Worm (Caenorhabditis elegans): ENCODE measurements around the gene B0001.3.
"Not testable (repeated sequence)": the region's sequence is repeated elsewhere in the genome, so short reads cannot be mapped to it uniquely, and the experiment has no call there.

The B0001.3 gene

DNA sequence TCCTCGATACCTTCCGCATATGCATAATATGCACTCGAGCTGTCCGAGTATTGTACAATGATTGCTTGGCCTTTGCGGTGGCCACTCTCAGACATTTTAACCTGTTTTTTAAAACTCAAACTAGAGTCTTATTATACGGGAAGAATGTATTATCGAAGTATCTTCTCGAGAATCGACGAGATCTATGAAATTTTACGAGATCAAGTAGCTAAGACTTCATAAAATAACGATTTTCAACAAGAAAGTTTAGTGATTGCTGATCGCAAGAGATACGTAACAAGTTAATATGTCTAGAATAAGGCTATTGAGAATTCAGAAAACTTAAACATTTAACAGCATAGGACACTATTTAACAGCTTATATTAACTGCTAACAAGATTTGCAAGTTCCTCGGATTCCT is 2.3 kb downstream of the B0001.3 start, which contains the start of gene B0001.5:
Gene B0001.5 (minus strand): TSS at position 101 of the 400 bp plus-strand sequence.
- TF ChIP-seq aly-1 (tag; optimal IDR thresholded peaks at IDR 0.05) (no peak), scrt-1 (GFP tag; IDR thresholded peaks at IDR 0.05) (no peak), pes-1 (GFP tag; IDR thresholded peaks at IDR 0.05) (no peak), sea-1 (GFP tag; conservative IDR thresholded peaks at IDR 0.05) (no peak), hmbx-1 (tag; optimal IDR thresholded peaks at IDR 0.05) (no peak), tra-4 (tag; optimal IDR thresholded peaks at IDR 0.05) (no peak), F13C5.2 (tag; optimal IDR thresholded peaks at IDR 0.05) (no peak), hmg-4 (GFP tag; optimal IDR thresholded peaks at IDR 0.05) (no peak), tbx-11 (GFP tag; IDR thresholded peaks at IDR 0.05) (no peak), hnd-1 (tag; optimal IDR thresholded peaks at IDR 0.05) (no peak), tbx-37 (GFP tag; conservative IDR thresholded peaks at IDR 0.05) (no peak), ama-1 (optimal IDR thresholded peaks at IDR 0.05) (no peak)

DNA sequence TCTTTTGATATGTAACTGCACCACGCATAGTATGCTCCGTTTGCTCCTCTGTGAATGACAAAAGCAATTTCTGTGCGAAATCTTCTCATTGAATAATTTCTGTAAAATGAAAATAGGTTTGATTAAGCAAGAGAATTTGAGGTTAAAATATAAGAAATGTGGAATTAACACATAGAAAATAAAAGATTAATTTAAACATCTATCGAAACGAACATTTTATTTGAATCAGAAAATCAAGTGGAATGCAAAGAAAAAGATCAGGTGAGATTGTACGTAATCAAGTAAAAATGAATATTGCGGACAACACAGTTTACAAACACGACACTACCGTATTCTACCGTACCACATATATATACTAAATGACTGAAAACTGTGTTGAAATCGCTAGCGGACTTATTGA is 4.6 kb downstream of the B0001.3 start, which contains the start of gene B0001.8:
Gene B0001.8 (minus strand): TSS at position 101 of the 400 bp plus-strand sequence.
- TF ChIP-seq hnd-1 (tag; optimal IDR thresholded peaks at IDR 0.05) = no peak
- TF ChIP-seq ets-7 (tag; optimal IDR thresholded peaks at IDR 0.05) = no peak
- TF ChIP-seq aly-1 (tag; optimal IDR thresholded peaks at IDR 0.05) = no peak
- TF ChIP-seq scrt-1 (GFP tag; IDR thresholded peaks at IDR 0.05) = no peak
- no peak for TF ChIP-seq hmg-4 (GFP tag; optimal IDR thresholded peaks at IDR 0.05)
- no peak for TF ChIP-seq tra-4 (tag; optimal IDR thresholded peaks at IDR 0.05)
- TF ChIP-seq tbx-37 (GFP tag; conservative IDR thresholded peaks at IDR 0.05) = no peak
- no peak for TF ChIP-seq pes-1 (GFP tag; IDR thresholded peaks at IDR 0.05)
- TF ChIP-seq tbx-11 (GFP tag; IDR thresholded peaks at IDR 0.05) = no peak

- not testable (repeated sequence) for TF ChIP-seq sea-1 (GFP tag; conservative IDR thresholded peaks at IDR 0.05); pes-1 (GFP tag; IDR thresholded peaks at IDR 0.05); F13C5.2 (tag; optimal IDR thresholded peaks at IDR 0.05)
These were observed 7.4 kb downstream of the B0001.3 start, which contains the start of gene B0001.4 for ce11 chrIV:12138093-12138492. Gene B0001.4, minus strand, starts transcription at chrIV:12138193.

- TF ChIP-seq tbx-11 (GFP tag; IDR thresholded peaks at IDR 0.05) = no peak
- TF ChIP-seq sea-1 (GFP tag; conservative IDR thresholded peaks at IDR 0.05) = no peak
- no peak for TF ChIP-seq tra-4 (tag; optimal IDR thresholded peaks at IDR 0.05)
- TF ChIP-seq F13C5.2 (tag; optimal IDR thresholded peaks at IDR 0.05) = no peak
These were observed 10.5 kb downstream of the B0001.3 start for ce11 chrIV:12134991-12135390.

DNA sequence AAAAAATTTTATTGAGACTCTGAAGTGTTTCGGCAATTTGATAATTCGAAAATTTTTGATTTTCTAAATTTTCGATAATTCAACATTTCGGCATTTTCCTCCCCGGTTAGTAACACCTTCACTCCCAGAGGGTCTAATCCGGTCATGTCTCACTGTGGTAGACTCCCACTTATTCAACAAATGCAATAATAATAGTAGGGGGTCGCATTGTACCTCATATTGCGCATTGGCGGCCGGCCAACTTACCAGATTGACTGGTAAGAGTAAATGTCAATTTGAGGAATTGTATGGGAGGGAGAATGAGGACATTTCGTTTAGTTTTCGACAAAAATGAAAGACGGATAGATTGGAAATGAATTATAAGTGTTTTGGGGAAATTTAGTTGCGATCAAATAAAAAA is 11.8 kb downstream of the B0001.3 start:
- no peak for TF ChIP-seq scrt-1 (GFP tag; IDR thresholded peaks at IDR 0.05)
- TF ChIP-seq hnd-1 (tag; optimal IDR thresholded peaks at IDR 0.05) = no peak
- no peak for TF ChIP-seq B0310.2 (tag; optimal IDR thresholded peaks at IDR 0.05)
- no peak for TF ChIP-seq hmg-4 (GFP tag; optimal IDR thresholded peaks at IDR 0.05)
- no peak for TF ChIP-seq aly-1 (tag; optimal IDR thresholded peaks at IDR 0.05)
- no peak for TF ChIP-seq pes-1 (GFP tag; IDR thresholded peaks at IDR 0.05)

- TF ChIP-seq tra-4 (tag; optimal IDR thresholded peaks at IDR 0.05) (no peak), F13C5.2 (tag; optimal IDR thresholded peaks at IDR 0.05) (no peak), B0310.2 (tag; optimal IDR thresholded peaks at IDR 0.05) (no peak), flt-1 (GFP tag; IDR thresholded peaks at IDR 0.05) (no peak), ama-1 (optimal IDR thresholded peaks at IDR 0.05) (no peak), hmg-4 (GFP tag; optimal IDR thresholded peaks at IDR 0.05) (no peak), tbx-37 (GFP tag; conservative IDR thresholded peaks at IDR 0.05) (no peak), hnd-1 (tag; optimal IDR thresholded peaks at IDR 0.05) (no peak), aly-1 (tag; optimal IDR thresholded peaks at IDR 0.05) (no peak), ceh-13 (GFP tag; optimal IDR thresholded peaks at IDR 0.05) (no peak), pes-1 (GFP tag; IDR thresholded peaks at IDR 0.05) (no peak), sea-1 (GFP tag; conservative IDR thresholded peaks at IDR 0.05) (no peak), ceh-36 (tag; optimal IDR thresholded peaks at IDR 0.05) (no peak), scrt-1 (GFP tag; IDR thresholded peaks at IDR 0.05) (no peak)
These were observed 14.0 kb downstream of the B0001.3 start for ce11 chrIV:12131308-12132072.

- TF ChIP-seq hmbx-1 (tag; optimal IDR thresholded peaks at IDR 0.05) (no peak), pes-1 (GFP tag; IDR thresholded peaks at IDR 0.05) (no peak), aly-1 (tag; optimal IDR thresholded peaks at IDR 0.05) (no peak), hmg-4 (GFP tag; optimal IDR thresholded peaks at IDR 0.05) (no peak), ceh-36 (tag; optimal IDR thresholded peaks at IDR 0.05) (no peak), tra-4 (tag; optimal IDR thresholded peaks at IDR 0.05) (no peak), sea-1 (GFP tag; conservative IDR thresholded peaks at IDR 0.05) (no peak), hnd-1 (tag; optimal IDR thresholded peaks at IDR 0.05) (no peak), tbx-11 (GFP tag; IDR thresholded peaks at IDR 0.05) (no peak), flt-1 (GFP tag; IDR thresholded peaks at IDR 0.05) (no peak), tbx-37 (GFP tag; conservative IDR thresholded peaks at IDR 0.05) (no peak)
These were observed 16.3 kb downstream of the B0001.3 start, which contains the start of gene lin-24 for ce11 chrIV:12129204-12129603. Gene lin-24, plus strand, starts transcription at chrIV:12129504.

DNA sequence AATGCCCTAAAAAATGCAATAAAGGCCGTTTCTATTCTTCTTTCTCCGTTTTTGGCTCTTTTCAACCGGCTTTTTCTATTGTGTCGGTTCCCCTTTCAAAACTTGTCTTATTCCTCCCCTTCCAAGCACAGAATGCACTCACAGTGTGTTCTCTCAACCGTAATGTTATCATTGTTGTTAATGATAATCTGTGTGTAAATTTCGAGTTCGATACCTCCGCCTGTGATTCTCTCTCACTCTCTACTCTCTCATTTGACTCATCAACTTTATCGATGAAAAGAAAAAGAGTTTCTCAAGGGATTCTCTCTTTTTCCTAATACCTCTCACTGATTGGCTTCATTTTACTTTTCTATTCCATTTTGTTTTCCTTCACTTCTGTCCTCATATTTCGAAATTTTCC is 16.8 kb downstream of the B0001.3 start:
- TF ChIP-seq ceh-36 (tag; optimal IDR thresholded peaks at IDR 0.05) (no peak), scrt-1 (GFP tag; IDR thresholded peaks at IDR 0.05) (no peak), tra-4 (tag; optimal IDR thresholded peaks at IDR 0.05) (no peak), ama-1 (optimal IDR thresholded peaks at IDR 0.05) (no peak), hnd-1 (tag; optimal IDR thresholded peaks at IDR 0.05) (no peak), ets-7 (tag; optimal IDR thresholded peaks at IDR 0.05) (no peak), ceh-13 (GFP tag; optimal IDR thresholded peaks at IDR 0.05) (no peak), tbx-37 (GFP tag; conservative IDR thresholded peaks at IDR 0.05) (no peak), pes-1 (GFP tag; IDR thresholded peaks at IDR 0.05) (no peak)

Measured in whole organism, early embryonic.